Fruit fly (Drosophila melanogaster) whole organism, wandering third instar larva: ENCODE results near the gene MCTS1.
A peak's percentile ranks its signal among the peaks of the same experiment; 100 is the strongest.

Experiments
- CrebA ChIP-seq: fragments of 200-800 bp; sonication (Bioruptor generic); optimal IDR thresholded peaks from 2 replicates; lab custom pipeline; 2016; ENCODE audit warnings: missing biosample characterization, mild to moderate bottlenecking, missing genetic modification characterization, borderline replicate concordance
- GATAd ChIP-seq: sonication (Bioruptor generic); optimal IDR thresholded peaks from 2 replicates; lab custom pipeline; 2016; ENCODE audit warnings: missing biosample characterization, missing genetic modification characterization
- Hr78 ChIP-seq: fragments of >200 bp; optimal IDR thresholded peaks from 2 replicates; lab custom pipeline; 2017; ENCODE audit warnings: missing biosample characterization, missing genetic modification characterization
- Hr83 ChIP-seq: fragments of 200-300 bp; sonication (Bioruptor generic); optimal IDR thresholded peaks from 2 replicates; lab custom pipeline; 2016; ENCODE audit warnings: missing biosample characterization, mild to moderate bottlenecking, missing genetic modification characterization, moderate library complexity; ENCODE audit not compliant: poor library complexity, severe bottlenecking
- N ChIP-seq: fragments of >200 bp; optimal IDR thresholded peaks from 2 replicates; lab custom pipeline; 2018; ENCODE audit warnings: missing biosample characterization, missing external identifiers, missing genetic modification characterization
- ey ChIP-seq: fragments of 200-800 bp; sonication (Bioruptor generic); optimal IDR thresholded peaks from 2 replicates; lab custom pipeline; 2016; ENCODE audit warnings: missing biosample characterization, missing genetic modification characterization
- fru ChIP-seq: fragments of 200-800 bp; sonication (Bioruptor generic); optimal IDR thresholded peaks from 3 replicates; lab custom pipeline; 2016; ENCODE audit warnings: missing biosample characterization, mild to moderate bottlenecking, missing genetic modification characterization
- h ChIP-seq: fragments of 200-800 bp; sonication (Bioruptor generic); optimal IDR thresholded peaks from 3 replicates; lab custom pipeline; 2016; ENCODE audit warnings: missing biosample characterization, mild to moderate bottlenecking, missing genetic modification characterization
- lola ChIP-seq: fragments of >200 bp; optimal IDR thresholded peaks from 2 replicates; lab custom pipeline; 2017; ENCODE audit warnings: missing biosample characterization, missing genetic modification characterization
- pan ChIP-seq: fragments of >200 bp; optimal IDR thresholded peaks from 2 replicates; lab custom pipeline; 2017
- usp ChIP-seq: fragments of >200 bp; optimal IDR thresholded peaks from 2 replicates; lab custom pipeline; 2017; ENCODE audit warnings: missing biosample characterization, missing genetic modification characterization
- woc ChIP-seq: sonication (Bioruptor generic); optimal IDR thresholded peaks from 2 replicates; lab custom pipeline; 2016; ENCODE audit warnings: missing biosample characterization, mild to moderate bottlenecking, missing genetic modification characterization

- TF ChIP-seq CrebA (GFP tag; lab: Kevin White, UChicago) (no peak), fru (GFP tag; lab: Kevin White, UChicago) (no peak), pan (no peak), h (peak; percentile 38), Hr78 (no peak), lola (GFP tag; lab: Kevin White, UChicago) (no peak), Hr83 (GFP tag; lab: Kevin White, UChicago) (no peak), usp (GFP tag; lab: Kevin White, UChicago) (no peak), ey (GFP tag; lab: Kevin White, UChicago) (no peak), GATAd (GFP tag; lab: Kevin White, UChicago) (no peak), N (GFP tag; lab: Kevin White, UChicago) (no peak), woc (no peak)
These were observed 24.5 kb downstream of the MCTS1 start for dm6 chrX:6062160-6062559.
